Fruit fly (Drosophila melanogaster) whole organism, prepupa: ENCODE measurements around the gene CG11378.

Source experiments
- CG4318 ChIP-seq: fragments of 200-800 bp; sonication (Bioruptor generic); optimal IDR thresholded peaks from 3 replicates; lab custom pipeline; 2017; ENCODE audit warnings: missing biosample characterization, mild to moderate bottlenecking, missing genetic modification characterization
- CG9139 ChIP-seq: fragments of 200-800 bp; sonication (Bioruptor generic); optimal IDR thresholded peaks from 3 replicates; lab custom pipeline; 2017; ENCODE audit warnings: missing biosample characterization, mild to moderate bottlenecking, missing genetic modification characterization

DNA sequence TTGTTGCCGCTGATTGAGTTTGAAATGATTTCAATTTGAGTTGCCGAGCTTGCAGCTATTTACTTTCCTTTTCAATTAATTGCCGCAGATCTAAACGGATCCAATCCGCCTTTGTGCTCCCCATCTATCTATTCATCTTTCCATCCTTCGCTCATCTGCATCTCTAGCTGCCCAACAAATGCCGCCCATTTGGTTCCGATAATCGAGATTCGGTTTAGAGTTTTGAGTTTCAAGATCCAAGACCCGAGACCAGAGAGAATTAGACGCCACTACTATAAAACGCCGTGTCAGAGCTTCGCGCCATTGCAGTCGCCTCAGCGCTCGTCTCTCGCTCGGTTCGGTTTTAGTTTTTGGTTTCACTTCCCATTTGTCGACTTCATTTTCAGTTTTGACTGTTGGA is 13.8 kb downstream of the CG11378 start, which contains the start of gene CG14626:
- TF ChIP-seq CG9139 (GFP tag; lab: Kevin White, UChicago) = no peak
- TF ChIP-seq CG4318 (GFP tag; lab: Kevin White, UChicago) = no peak
